Fruit fly (Drosophila melanogaster) whole organism, embryonic: ENCODE results near the gene CG2104.
A peak's percentile ranks its signal among the peaks of the same experiment; 100 is the strongest.

ENCODE experiments used
- Blimp-1 ChIP-seq: fragments of 200-800 bp; sonication (Bioruptor generic); optimal IDR thresholded peaks from 3 replicates; lab custom pipeline; 2018; ENCODE audit warnings: missing biosample characterization, missing genetic modification characterization, mild to moderate bottlenecking, moderate library complexity, missing genetic modification reagents
- CG10274 ChIP-seq: fragments of 200-800 bp; sonication (Bioruptor generic); optimal IDR thresholded peaks from 3 replicates; lab custom pipeline; 2017; ENCODE audit warnings: missing biosample characterization, mild to moderate bottlenecking, missing genetic modification characterization
- CG10431 ChIP-seq: fragments of 200-800 bp; sonication (Bioruptor generic); optimal IDR thresholded peaks from 3 replicates; lab custom pipeline; 2018; ENCODE audit warnings: missing biosample characterization, mild to moderate bottlenecking, missing genetic modification characterization
- CG14860 ChIP-seq: fragments of 200-800 bp; sonication (Bioruptor generic); IDR thresholded peaks from 3 replicates; pipeline ENCODE4 v1.3.6; 2022; ENCODE audit warnings: missing biosample characterization, missing genetic modification characterization; ENCODE audit not compliant: partially characterized antibody
- CG15011 ChIP-seq: fragments of 200-800 bp; sonication (Bioruptor generic); optimal IDR thresholded peaks from 3 replicates; lab custom pipeline; 2018; ENCODE audit warnings: missing biosample characterization, mild to moderate bottlenecking, missing genetic modification characterization
- CG15269 ChIP-seq: fragments of 200-800 bp; sonication (Bioruptor generic); optimal IDR thresholded peaks from 2 replicates; lab custom pipeline; 2018; ENCODE audit warnings: missing biosample characterization, mild to moderate bottlenecking, missing genetic modification characterization, moderate library complexity
- CG15696 ChIP-seq: fragments of 200-800 bp; sonication (Bioruptor generic); optimal IDR thresholded peaks from 2 replicates; lab custom pipeline; 2019; ENCODE audit warnings: missing biosample characterization, mild to moderate bottlenecking, missing genetic modification characterization, moderate library complexity
- CG16815 ChIP-seq: fragments of 200-800 bp; sonication (Bioruptor generic); optimal IDR thresholded peaks from 3 replicates; lab custom pipeline; 2017; ENCODE audit warnings: missing biosample characterization, mild to moderate bottlenecking, missing genetic modification characterization
- CG17612 ChIP-seq: fragments of 200-800 bp; sonication (Bioruptor generic); IDR thresholded peaks from 2 replicates; pipeline ENCODE4 v1.3.6; 2022; ENCODE audit warnings: missing biosample characterization, missing genetic modification characterization
- CG17829 ChIP-seq: fragments of 200-800 bp; optimal IDR thresholded peaks from 2 replicates; lab custom pipeline; 2019; ENCODE audit warnings: missing biosample characterization, mild to moderate bottlenecking, missing genetic modification characterization, moderate library complexity
- CG18262 ChIP-seq: fragments of 200-800 bp; optimal IDR thresholded peaks from 3 replicates; lab custom pipeline; 2019; ENCODE audit warnings: missing biosample characterization, mild to moderate bottlenecking, missing genetic modification characterization, moderate library complexity
- CG18476 ChIP-seq: fragments of 200-800 bp; sonication (Bioruptor generic); optimal IDR thresholded peaks from 2 replicates; lab custom pipeline; 2016; ENCODE audit warnings: missing biosample characterization, mild to moderate bottlenecking, missing genetic modification characterization
- CG42726 ChIP-seq: fragments of 200-800 bp; sonication (Bioruptor generic); IDR thresholded peaks from 2 replicates; pipeline ENCODE4 v1.3.6; 2022; ENCODE audit warnings: missing biosample characterization, missing genetic modification characterization; ENCODE audit not compliant: partially characterized antibody
- CG6254 ChIP-seq: fragments of 200-800 bp; sonication (Bioruptor generic); optimal IDR thresholded peaks from 3 replicates; lab custom pipeline; 2017; ENCODE audit warnings: mild to moderate bottlenecking, missing biosample characterization, missing genetic modification reagents, missing genetic modification characterization
- CG8924 ChIP-seq: fragments of 200-800 bp; optimal IDR thresholded peaks from 3 replicates; lab custom pipeline; 2019; ENCODE audit warnings: missing biosample characterization, mild to moderate bottlenecking, missing genetic modification characterization, moderate library complexity
- CG9437 ChIP-seq: fragments of 200-800 bp; sonication (Bioruptor generic); optimal IDR thresholded peaks from 2 replicates; lab custom pipeline; 2018; ENCODE audit warnings: missing biosample characterization, mild to moderate bottlenecking, missing genetic modification characterization
- Doc2 ChIP-seq: fragments of 200-800 bp; sonication (Bioruptor generic); IDR thresholded peaks from 2 replicates; pipeline ENCODE4 v1.3.6; 2022; ENCODE audit warnings: missing biosample characterization, missing genetic modification characterization
- Dp ChIP-seq: fragments of 200-800 bp; sonication (Bioruptor generic); optimal IDR thresholded peaks from 2 replicates; lab custom pipeline; 2018; ENCODE audit warnings: missing biosample characterization, mild to moderate bottlenecking, missing genetic modification characterization, moderate library complexity
- Dref ChIP-seq: fragments of 200-800 bp; sonication (Bioruptor generic); IDR thresholded peaks from 2 replicates; pipeline ENCODE4 v1.3.6; 2022; ENCODE audit warnings: missing biosample characterization, missing genetic modification characterization
- E2f2 ChIP-seq: fragments of 200-800 bp; sonication (Bioruptor generic); IDR thresholded peaks from 2 replicates; pipeline ENCODE4 v1.3.6; 2022; ENCODE audit warnings: missing biosample characterization, missing genetic modification characterization
- Fer3 ChIP-seq: fragments of 200-800 bp; sonication (Bioruptor generic); optimal IDR thresholded peaks from 2 replicates; lab custom pipeline; 2018; ENCODE audit warnings: missing biosample characterization, mild to moderate bottlenecking, missing genetic modification characterization, moderate library complexity
- HLH4C ChIP-seq: fragments of 200-800 bp; sonication (Bioruptor generic); IDR thresholded peaks from 3 replicates; pipeline ENCODE4 v1.3.6; 2022; ENCODE audit warnings: missing biosample characterization, missing genetic modification characterization; ENCODE audit not compliant: partially characterized antibody
- HLH54F ChIP-seq: fragments of 200-800 bp; sonication (Bioruptor generic); optimal IDR thresholded peaks from 3 replicates; lab custom pipeline; 2016; ENCODE audit warnings: missing biosample characterization, missing genetic modification characterization
- HLHmδ ChIP-seq: fragments of 200-800 bp; sonication (Bioruptor generic); optimal IDR thresholded peaks from 2 replicates; lab custom pipeline; 2018; ENCODE audit warnings: missing biosample characterization, mild to moderate bottlenecking, missing genetic modification characterization, moderate library complexity
- Hey ChIP-seq: fragments of 200-800 bp; sonication (Bioruptor generic); optimal IDR thresholded peaks from 3 replicates; lab custom pipeline; 2018; ENCODE audit warnings: missing biosample characterization, mild to moderate bottlenecking, missing genetic modification characterization
- MBD-R2 ChIP-seq: fragments of 200-800 bp; sonication (Bioruptor generic); IDR thresholded peaks from 2 replicates; pipeline ENCODE4 v1.3.6; 2022; ENCODE audit warnings: missing biosample characterization, missing genetic modification characterization
- MTF-1 ChIP-seq: fragments of 200-800 bp; sonication (Bioruptor generic); optimal IDR thresholded peaks from 2 replicates; lab custom pipeline; 2018; ENCODE audit warnings: missing biosample characterization, mild to moderate bottlenecking, missing genetic modification characterization, borderline replicate concordance
- Nf-YB ChIP-seq: fragments of 200-800 bp; sonication (Bioruptor generic); optimal IDR thresholded peaks from 3 replicates; lab custom pipeline; 2019; ENCODE audit warnings: missing biosample characterization, mild to moderate bottlenecking, missing genetic modification characterization, moderate library complexity
- Ssrp ChIP-seq: fragments of 200-800 bp; sonication (Bioruptor generic); optimal IDR thresholded peaks from 2 replicates; lab custom pipeline; 2018; ENCODE audit warnings: missing biosample characterization, mild to moderate bottlenecking, missing genetic modification characterization, moderate library complexity
- abd-A ChIP-seq: fragments of 200-800 bp; sonication (Bioruptor generic); optimal IDR thresholded peaks from 3 replicates; lab custom pipeline; 2019; ENCODE audit warnings: missing biosample characterization, mild to moderate bottlenecking, missing genetic modification characterization, moderate library complexity
- ac ChIP-seq: fragments of 200-800 bp; sonication (Bioruptor generic); optimal IDR thresholded peaks from 3 replicates; lab custom pipeline; 2017; ENCODE audit warnings: missing biosample characterization, mild to moderate bottlenecking, missing genetic modification characterization
- ash1 ChIP-seq: fragments of 200-800 bp; sonication (Bioruptor generic); optimal IDR thresholded peaks from 2 replicates; lab custom pipeline; 2018; ENCODE audit warnings: missing biosample characterization, mild to moderate bottlenecking, missing genetic modification characterization
- bcd ChIP-seq: fragments of 200-800 bp; sonication (Bioruptor generic); optimal IDR thresholded peaks from 2 replicates; lab custom pipeline; 2017; ENCODE audit warnings: missing biosample characterization, mild to moderate bottlenecking, missing genetic modification characterization
- bigmax ChIP-seq: fragments of 200-800 bp; sonication (Bioruptor generic); optimal IDR thresholded peaks from 2 replicates; lab custom pipeline; 2018; ENCODE audit warnings: missing biosample characterization, mild to moderate bottlenecking, missing genetic modification characterization
- crol ChIP-seq: fragments of 200-800 bp; sonication (Bioruptor generic); IDR thresholded peaks from 2 replicates; pipeline ENCODE4 v1.3.6; 2022; ENCODE audit warnings: missing biosample characterization, missing genetic modification characterization
- crp ChIP-seq, 2 experiments: fragments of 200-800 bp; sonication (Bioruptor generic); optimal IDR thresholded peaks; 2 replicates in 1 of 2; 3 replicates in 1 of 2; lab custom pipeline; 2017; ENCODE audit warnings: missing biosample characterization in 2 of 2, missing genetic modification characterization in 2 of 2, mild to moderate bottlenecking in 1 of 2, moderate library complexity in 1 of 2
- hth ChIP-seq: fragments of >200 bp; optimal IDR thresholded peaks from 2 replicates; lab custom pipeline; 2017; ENCODE audit warnings: inconsistent platforms
- jigr1 ChIP-seq: fragments of 200-800 bp; sonication (Bioruptor generic); IDR thresholded peaks from 3 replicates; pipeline ENCODE4 v1.3.6; 2022; ENCODE audit warnings: missing biosample characterization, missing genetic modification characterization
- lilli ChIP-seq: fragments of 200-800 bp; sonication (Bioruptor generic); optimal IDR thresholded peaks from 3 replicates; lab custom pipeline; 2016; ENCODE audit warnings: missing biosample characterization, missing genetic modification characterization
- nerfin-2 ChIP-seq: fragments of 200-800 bp; sonication (Bioruptor generic); IDR thresholded peaks from 2 replicates; pipeline ENCODE4 v1.3.6; 2022; ENCODE audit warnings: missing biosample characterization, missing genetic modification characterization; ENCODE audit not compliant: partially characterized antibody
- oc ChIP-seq: fragments of 200-800 bp; sonication (Bioruptor generic); optimal IDR thresholded peaks from 2 replicates; lab custom pipeline; 2018; ENCODE audit warnings: missing biosample characterization, mild to moderate bottlenecking, missing genetic modification characterization, moderate library complexity
- ranshi ChIP-seq: fragments of 200-800 bp; sonication (Bioruptor generic); IDR thresholded peaks from 2 replicates; pipeline ENCODE4 v1.3.6; 2022; ENCODE audit warnings: missing biosample characterization, missing genetic modification characterization
- ro ChIP-seq: fragments of 200-800 bp; sonication (Bioruptor generic); IDR thresholded peaks from 2 replicates; pipeline ENCODE4 v1.3.6; 2022; ENCODE audit warnings: missing biosample characterization, missing genetic modification characterization
- sens ChIP-seq: fragments of 200-800 bp; sonication (Bioruptor generic); peaks from one replicate; lab custom pipeline; 2016; ENCODE audit warnings: missing biosample characterization, missing genetic modification characterization
- ttk ChIP-seq: fragments of 200-800 bp; sonication (Bioruptor generic); IDR thresholded peaks from 2 replicates; pipeline ENCODE4 v2.1.2; 2022; ENCODE audit warnings: missing biosample characterization, missing genetic modification characterization
- vvl ChIP-seq: fragments of 200-800 bp; sonication (Bioruptor generic); IDR thresholded peaks from 2 replicates; pipeline ENCODE4 v1.3.6; 2022; ENCODE audit warnings: missing biosample characterization, missing genetic modification characterization
- wor ChIP-seq: fragments of 200-800 bp; sonication (Bioruptor generic); IDR thresholded peaks from 2 replicates; pipeline ENCODE4 v1.3.6; 2022; ENCODE audit warnings: missing biosample characterization, missing genetic modification characterization

Gene CG2104

dm6 chr3R:5691042-5691441 lies 2.0 kb downstream of the CG2104 start (continued):
- TF ChIP-seq ro (GFP tag; lab: Robert Waterston, UW) (no peak), HLHmδ (GFP tag; lab: Kevin White, UChicago) (no peak), jigr1 (GFP tag; lab: Robert Waterston, UW) (no peak), ac (no peak), CG10431 (GFP tag; lab: Kevin White, UChicago) (no peak), lilli (GFP tag; lab: Kevin White, UChicago) (no peak), CG10274 (GFP tag; lab: Kevin White, UChicago) (no peak), CG8924 (no peak), Hey (peak; percentile 22), MBD-R2 (GFP tag; lab: Robert Waterston, UW) (peak; percentile 27; the same call in 1 of the 2 replicates), Fer3 (tag; lab: Kevin White, UChicago) (no peak), hth (lab: Kevin White, UChicago) (no peak), HLH54F (no peak), CG15011 (GFP tag; lab: Kevin White, UChicago) (no peak), crp (GFP tag; optimal IDR thresholded peaks at IDR 0.05; lab: Kevin White, UChicago) (no peak), Blimp-1 (GFP tag; lab: Kevin White, UChicago) (no peak), Dref (no peak)

dm6 chr3R:5689626-5690025 lies 3.5 kb downstream of the CG2104 start:
- TF ChIP-seq Doc2 (GFP tag; lab: Robert Waterston, UW): no peak
- TF ChIP-seq vvl (GFP tag; lab: Robert Waterston, UW): peak; percentile 57
- TF ChIP-seq sens: peak; percentile 11
- 0 out of 2 replicates have a peak, but pooled peaks have one; percentile 20 for TF ChIP-seq crol (GFP tag; lab: Robert Waterston, UW)
- 0 out of 3 replicates have a peak, but pooled peaks have one; percentile 13 for TF ChIP-seq CG14860 (GFP tag; lab: Robert Waterston, UW)
- TF ChIP-seq oc (tag; lab: Kevin White, UChicago): peak; percentile 67
- TF ChIP-seq ttk (GFP tag; lab: Robert Waterston, UW): no peak
- TF ChIP-seq abd-A (tag; lab: Kevin White, UChicago): peak; percentile 82
- TF ChIP-seq CG9437: no peak
- TF ChIP-seq, all 482 proteins: peak for 6

- TF ChIP-seq CG6254 (GFP tag; lab: Kevin White, UChicago) (peak; percentile 14), bigmax (GFP tag; lab: Kevin White, UChicago) (no peak), Nf-YB (GFP tag; lab: Kevin White, UChicago) (no peak), CG17612 (no peak), Blimp-1 (GFP tag; lab: Kevin White, UChicago) (peak; percentile 43), MTF-1 (GFP tag; lab: Kevin White, UChicago) (no peak), CG17829 (peak; percentile 23), CG42726 (GFP tag; lab: Robert Waterston, UW) (no peak), ash1 (GFP tag; lab: Kevin White, UChicago) (no peak), CG18262 (tag; lab: Kevin White, UChicago) (peak; percentile 31), wor (GFP tag; lab: Robert Waterston, UW) (peak; percentile 15; the same call in 1 of the 2 replicates), nerfin-2 (GFP tag; lab: Robert Waterston, UW) (no peak), CG18476 (peak; percentile 7), ranshi (GFP tag; lab: Robert Waterston, UW) (no peak), CG15696 (tag; lab: Kevin White, UChicago) (peak; percentile 31), Ssrp (tag; lab: Kevin White, UChicago) (peak; percentile 47), CG15269 (peak; percentile 68), E2f2 (GFP tag; lab: Robert Waterston, UW) (no peak), HLH4C (GFP tag; lab: Robert Waterston, UW) (no peak), bcd (GFP tag; lab: Kevin White, UChicago) (peak; percentile 53), CG16815 (GFP tag; lab: Kevin White, UChicago) (peak; percentile 27), Dp (no peak)
Measured at dm6 chr3R:5686049-5686757, 6.9 kb downstream of the CG2104 start.
